Worm (Caenorhabditis elegans) whole organism, young adult: ENCODE measurements around the gene oac-6.

Experiments
- lin-35 ChIP-seq, 3 experiments: fragments of 150-350 bp in 2 of 3; sonication (generic microtip) in 1 of 3; optimal IDR thresholded peaks; 2 replicates each; lab custom pipeline; 2014 to 2018; ENCODE audit warnings: missing biosample characterization in 3 of 3, missing genetic modification characterization in 3 of 3, missing genetic modification reagents in 3 of 3
- sdz-38 ChIP-seq: sonication (generic microtip); optimal IDR thresholded peaks from 2 replicates; lab custom pipeline; 2016; ENCODE audit warnings: missing genotype, missing genetic modification characterization, missing compliant biosample characterization

- no peak for TF ChIP-seq sdz-38
- no peak for TF ChIP-seq lin-35 (GFP tag; optimal IDR thresholded peaks at IDR 0.05; lab: Kevin White, UChicago)
Measured at ce11 chrV:16282147-16282546, 20.4 kb upstream of the oac-6 start, which contains the start of gene F28G4.2.
